Worm (Caenorhabditis elegans): ENCODE measurements around the gene dim-1.

ce11 chrX:8010652-8011051, 47.4 kb downstream of the dim-1 start:
- no peak for TF ChIP-seq ztf-23 (GFP tag; IDR thresholded peaks at IDR 0.05)
- TF ChIP-seq T22C8.4 (GFP tag; IDR thresholded peaks at IDR 0.05) = no peak
- no peak for TF ChIP-seq flt-1 (GFP tag; IDR thresholded peaks at IDR 0.05)
- TF ChIP-seq tab-1 (GFP tag; IDR thresholded peaks at IDR 0.05) = no peak
- TF ChIP-seq cog-1 (tag; optimal IDR thresholded peaks at IDR 0.05) = no peak
